Fruit fly (Drosophila melanogaster) whole organism, embryonic: Measurements from ENCODE around the gene CG5326.

Experiments
- CG1647 ChIP-seq: fragments of 200-800 bp; sonication (Bioruptor generic); optimal IDR thresholded peaks from 3 replicates; lab custom pipeline; 2016; ENCODE audit warnings: missing biosample characterization, missing genetic modification characterization
- Gug ChIP-seq: fragments of 200-800 bp; sonication (Bioruptor generic); IDR thresholded peaks from 4 replicates; pipeline ENCODE4 v1.3.6; 2022; ENCODE audit warnings: missing biosample characterization, missing genetic modification characterization
- Xrp1 ChIP-seq: fragments of 200-800 bp; sonication (Bioruptor generic); IDR thresholded peaks from 2 replicates; pipeline ENCODE4 v1.3.6; 2022; ENCODE audit warnings: missing biosample characterization, missing genetic modification characterization
- ara ChIP-seq: fragments of 200-800 bp; sonication (Bioruptor generic); IDR thresholded peaks from 2 replicates; pipeline ENCODE4 v1.3.6; 2022; ENCODE audit warnings: missing biosample characterization, missing genetic modification characterization
- sens-2 ChIP-seq: fragments of 200-800 bp; sonication (Bioruptor generic); IDR thresholded peaks from 2 replicates; pipeline ENCODE4 v1.3.6; 2022; ENCODE audit warnings: missing biosample characterization, missing genetic modification characterization

DNA sequence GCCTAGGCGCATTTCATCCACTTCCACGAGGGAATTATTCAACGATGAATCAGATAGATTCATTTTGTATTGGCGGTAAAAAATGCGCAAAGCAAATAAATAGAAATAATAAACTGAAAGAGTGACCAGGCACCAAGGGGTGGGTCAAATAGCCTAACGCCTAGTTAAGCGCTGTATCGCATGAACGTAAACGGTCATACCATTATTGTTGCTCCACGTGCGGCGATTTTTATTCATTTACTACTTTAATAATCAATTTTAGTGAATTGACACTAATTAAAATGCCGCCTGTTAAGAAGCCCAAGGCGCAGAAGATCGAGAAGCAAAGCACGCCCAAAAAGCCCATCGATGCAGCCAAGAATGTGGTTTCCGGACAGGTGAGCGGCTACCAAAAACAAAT, 44.9 kb upstream of the CG5326 start, which contains the start of the genes CG33107 and CG6937:
- TF ChIP-seq Gug (GFP tag; lab: Robert Waterston, UW): no peak
- no peak for TF ChIP-seq Xrp1 (GFP tag; lab: Robert Waterston, UW)
- no peak for TF ChIP-seq CG1647 (GFP tag; lab: Kevin White, UChicago)
- TF ChIP-seq sens-2: no peak
- no peak for TF ChIP-seq ara (GFP tag; lab: Robert Waterston, UW)
